Worm (Caenorhabditis elegans): ENCODE measurements around the gene srh-167.
"Not testable (repeated sequence)": the region's sequence is repeated elsewhere in the genome, so short reads cannot be mapped to it uniquely, and the experiment has no call there.

Gene srh-167

ce11 chrV:16336326-16336725 lies 2.8 kb downstream of the srh-167 start, which contains the start of gene srw-87:
srw-87 (plus strand) TSS chrV:16336626.
- TF ChIP-seq T07F8.4 (tag; optimal IDR thresholded peaks at IDR 0.05) (no peak), F33H1.4 (GFP tag; IDR thresholded peaks at IDR 0.05) (no peak), nhr-120 (GFP tag; IDR thresholded peaks at IDR 0.05) (no peak), ceh-100 (GFP tag; IDR thresholded peaks at IDR 0.05) (no peak), dpff-1 (tag; optimal IDR thresholded peaks at IDR 0.05) (no peak)

- TF ChIP-seq pbrm-1 (GFP tag; IDR thresholded peaks at IDR 0.05), result peak; percentile 62; the same call in 1 of the 2 replicates
- peak; percentile 63 for TF ChIP-seq rpc-1 (optimal IDR thresholded peaks at IDR 0.05)
- peak; percentile 80 for TF ChIP-seq rpc-1 (tag; optimal IDR thresholded peaks at IDR 0.05)
- TF ChIP-seq madf-10 (tag; optimal IDR thresholded peaks at IDR 0.05), result peak; percentile 49
- peak; percentile 40 for TF ChIP-seq F23B12.7 (tag; optimal IDR thresholded peaks at IDR 0.05; ENCODE audit: insufficient read depth)
- TF ChIP-seq dox-1 (GFP tag; IDR thresholded peaks at IDR 0.05), result peak; percentile 69; the same call in 1 of the 2 replicates
- TF ChIP-seq ceh-100 (GFP tag; IDR thresholded peaks at IDR 0.05), result peak; percentile 10; the same call in 1 of the 2 replicates
- peak; percentile 60; the same call in 1 of the 2 replicates for TF ChIP-seq Y56A3A.18 (GFP tag; IDR thresholded peaks at IDR 0.05)
- peak; percentile 25 for TF ChIP-seq lin-40 (tag; optimal IDR thresholded peaks at IDR 0.05)
- TF ChIP-seq ekl-4 (GFP tag; IDR thresholded peaks at IDR 0.05), result peak; percentile 66
- TF ChIP-seq mxl-1 (tag; optimal IDR thresholded peaks at IDR 0.05), result peak; percentile 16
- peak; percentile 11 for TF ChIP-seq athp-1 (tag; optimal IDR thresholded peaks at IDR 0.05)
- TF ChIP-seq nhr-90 (tag; optimal IDR thresholded peaks at IDR 0.05), result peak; percentile 41
- TF ChIP-seq egl-44 (GFP tag; IDR thresholded peaks at IDR 0.05), result 0 out of 2 replicates have a peak, but pooled peaks have one; percentile 31
- TF ChIP-seq ztf-25 (GFP tag; IDR thresholded peaks at IDR 0.05), result 0 out of 2 replicates have a peak, but pooled peaks have one; percentile 40
- peak; percentile 76; the same call in 1 of the 2 replicates for TF ChIP-seq attf-6 (GFP tag; IDR thresholded peaks at IDR 0.05)
- peak; percentile 81; the same call in 1 of the 2 replicates for TF ChIP-seq lin-26 (GFP tag; IDR thresholded peaks at IDR 0.05)
- TF ChIP-seq let-607 (tag; optimal IDR thresholded peaks at IDR 0.05), result peak in 1 of 2 experiments; percentile 24
- not testable (repeated sequence) for TF ChIP-seq snpc-4 (GFP tag; optimal IDR thresholded peaks at IDR 0.05)
- peak; percentile 7 to 77 (median 42) for TF ChIP-seq snpc-4 (tag; optimal IDR thresholded peaks at IDR 0.05)
- peak; percentile 63 for TF ChIP-seq D2030.7 (GFP tag; IDR thresholded peaks at IDR 0.05)
- peak; percentile 82 for TF ChIP-seq nfyb-1 (GFP tag; IDR thresholded peaks at IDR 0.05)
- TF ChIP-seq snpc-1.1 (tag; optimal IDR thresholded peaks at IDR 0.05; ENCODE audit: insufficient read depth), result peak; percentile 18
- peak; percentile 21 for TF ChIP-seq tlf-1 (GFP tag; optimal IDR thresholded peaks at IDR 0.05)
- peak; percentile 48 for TF ChIP-seq hmg-1.2 (GFP tag; IDR thresholded peaks at IDR 0.05)
- TF ChIP-seq mcd-1 (GFP tag; IDR thresholded peaks at IDR 0.05), result peak; percentile 54
- TF ChIP-seq nhr-80 (tag; optimal IDR thresholded peaks at IDR 0.05), result peak; percentile 69
- TF ChIP-seq efl-1 (GFP tag; optimal IDR thresholded peaks at IDR 0.05), result peak; percentile 2
- peak; percentile 34; the same call in 1 of the 2 replicates for TF ChIP-seq ceh-40 (GFP tag; IDR thresholded peaks at IDR 0.05)
- TF ChIP-seq ztf-18 (tag; optimal IDR thresholded peaks at IDR 0.05), result peak; percentile 60
- peak; percentile 23 for TF ChIP-seq chd-7 (tag; optimal IDR thresholded peaks at IDR 0.05)
- TF ChIP-seq F49E8.2 (tag; optimal IDR thresholded peaks at IDR 0.05; ENCODE audit: insufficient read depth), result peak; percentile 54
- TF ChIP-seq zim-3 (tag; optimal IDR thresholded peaks at IDR 0.05), result peak; percentile 53
- TF ChIP-seq rec-8 (tag; optimal IDR thresholded peaks at IDR 0.05), result peak in 1 of 2 experiments; percentile 11
- TF ChIP-seq Y95B8A.8 (GFP tag; IDR thresholded peaks at IDR 0.05), result 0 out of 2 replicates have a peak, but pooled peaks have one; percentile 11
- TF ChIP-seq die-1 (tag; optimal IDR thresholded peaks at IDR 0.05), result peak; percentile 46
- peak; percentile 25 for TF ChIP-seq B0035.1 (tag; optimal IDR thresholded peaks at IDR 0.05)
- TF ChIP-seq tbp1 (GFP tag; optimal IDR thresholded peaks at IDR 0.05), result peak; percentile 85
- peak; percentile 75 for TF ChIP-seq B0261.1 (tag; optimal IDR thresholded peaks at IDR 0.05)
Measured at ce11 chrV:16338287-16339092, 5.0 kb downstream of the srh-167 start, which contains the start of gene slc-9B.2. slc-9B.2 (plus strand) TSS chrV:16339042.

Data from whole organism, young adult.